Worm (Caenorhabditis elegans): ENCODE measurements around the gene R102.1.
"Not testable (repeated sequence)": the region's sequence is repeated elsewhere in the genome, so short reads cannot be mapped to it uniquely, and the experiment has no call there.

R102.1 gene

ce11 chrIV:10685758-10686157 is at the start of gene R102.1, which contains the start of gene K08C7.6:
TSS of gene R102.1 (plus strand) at chrIV:10686048.
TSS of gene K08C7.6 (minus strand) at chrIV:10685858.
- no peak for TF ChIP-seq ceh-82 (tag; optimal IDR thresholded peaks at IDR 0.05)
- no peak for TF ChIP-seq rbr-2 (tag; optimal IDR thresholded peaks at IDR 0.05)
- no peak for TF ChIP-seq nhr-6 (tag; optimal IDR thresholded peaks at IDR 0.05)
- no peak for TF ChIP-seq aha-1 (tag)
- TF ChIP-seq hlh-11 (tag; optimal IDR thresholded peaks at IDR 0.05), result no peak
- TF ChIP-seq lin-15B (tag; optimal IDR thresholded peaks at IDR 0.05), result no peak
- TF ChIP-seq ama-1 (optimal IDR thresholded peaks at IDR 0.05), result no peak
- no peak for TF ChIP-seq nhr-102 (tag; optimal IDR thresholded peaks at IDR 0.05)

ce11 chrIV:10636649-10637048 is 49.2 kb upstream of the R102.1 start, which contains the start of gene F56C4.1:
TSS of gene F56C4.1 (plus strand) at chrIV:10636949.
- no peak for TF ChIP-seq lin-38 (GFP tag; IDR thresholded peaks at IDR 0.05)
- no peak for TF ChIP-seq Y105C5A.15 (GFP tag; IDR thresholded peaks at IDR 0.05)
- TF ChIP-seq nhr-10 (tag; optimal IDR thresholded peaks at IDR 0.05), result no peak
- TF ChIP-seq aly-2 (tag; optimal IDR thresholded peaks at IDR 0.05), result no peak
- TF ChIP-seq spr-3 (GFP tag; optimal IDR thresholded peaks at IDR 0.05), result no peak
- no peak for TF ChIP-seq zag-1 (tag; optimal IDR thresholded peaks at IDR 0.05)
- TF ChIP-seq nhr-48 (tag; optimal IDR thresholded peaks at IDR 0.05), result no peak
- no peak for TF ChIP-seq nhr-76 (tag; optimal IDR thresholded peaks at IDR 0.05)
- no peak for TF ChIP-seq saeg-2 (GFP tag; IDR thresholded peaks at IDR 0.05)
- no peak for TF ChIP-seq pha-4 (GFP tag; IDR thresholded peaks at IDR 0.05)
- no peak for TF ChIP-seq pha-4 (tag; optimal IDR thresholded peaks at IDR 0.05)
- TF ChIP-seq Y5F2A.4 (GFP tag; optimal IDR thresholded peaks at IDR 0.05), result no peak
- no peak for TF ChIP-seq daf-16 (GFP tag; optimal IDR thresholded peaks at IDR 0.05)
- TF ChIP-seq daf-16 (tag; optimal IDR thresholded peaks at IDR 0.05), result no peak
- TF ChIP-seq nhr-6 (tag; optimal IDR thresholded peaks at IDR 0.05), result no peak
- TF ChIP-seq zfp-2 (tag; optimal IDR thresholded peaks at IDR 0.05), result no peak
- no peak for TF ChIP-seq tra-1 (GFP tag; IDR thresholded peaks at IDR 0.05)
- no peak for TF ChIP-seq lin-1 (GFP tag; IDR thresholded peaks at IDR 0.05)
- TF ChIP-seq nhr-111 (GFP tag; optimal IDR thresholded peaks at IDR 0.05), result no peak

- TF ChIP-seq nhr-41 (GFP tag; IDR thresholded peaks at IDR 0.05) (no peak), aha-1 (tag) (peak; percentile 65), nhr-102 (tag; optimal IDR thresholded peaks at IDR 0.05) (no peak), hmg-1.1 (GFP tag; IDR thresholded peaks at IDR 0.05) (no peak), saeg-2 (GFP tag; IDR thresholded peaks at IDR 0.05) (no peak)
These were observed 46.9 kb upstream of the R102.1 start, which contains the start of gene F56C4.2 for ce11 chrIV:10638977-10639376. TSS of gene F56C4.2 (plus strand) at chrIV:10639277.

- not testable (repeated sequence) for TF ChIP-seq mdt-29 (GFP tag; IDR thresholded peaks at IDR 0.05); rbr-2 (tag; optimal IDR thresholded peaks at IDR 0.05); F44E2.7 (GFP tag; IDR thresholded peaks at IDR 0.05)
These were observed 31.8 kb upstream of the R102.1 start, which contains the start of gene glb-19 for ce11 chrIV:10654047-10654446. TSS of gene glb-19 (minus strand) at chrIV:10654147.

ce11 chrIV:10656770-10657323 is 29.0 kb upstream of the R102.1 start, which contains the start of gene K08C7.1:
TSS of gene K08C7.1 (plus strand) at chrIV:10656812.
- TF ChIP-seq dve-1 (tag; optimal IDR thresholded peaks at IDR 0.05; ENCODE audit: insufficient read depth) (peak; percentile 35), F49E8.2 (tag; optimal IDR thresholded peaks at IDR 0.05; ENCODE audit: borderline replicate concordance) (no peak), saeg-2 (GFP tag; IDR thresholded peaks at IDR 0.05) (no peak), mxl-3 (GFP tag; optimal IDR thresholded peaks at IDR 0.05) (no peak), pqm-1 (tag; optimal IDR thresholded peaks at IDR 0.05) (peak; percentile 80), mes-2 (tag; optimal IDR thresholded peaks at IDR 0.05; ENCODE audit: poor library complexity, severe bottlenecking) (no peak), hlh-11 (tag; optimal IDR thresholded peaks at IDR 0.05) (peak; percentile 18), daf-16 (GFP tag; optimal IDR thresholded peaks at IDR 0.05) (no peak), daf-16 (tag; optimal IDR thresholded peaks at IDR 0.05) (peak; percentile 48), nhr-77 (tag; optimal IDR thresholded peaks at IDR 0.05) (peak; percentile 21), spr-3 (GFP tag; optimal IDR thresholded peaks at IDR 0.05) (no peak), Y5F2A.4 (GFP tag; optimal IDR thresholded peaks at IDR 0.05) (no peak), nhr-28 (tag; optimal IDR thresholded peaks at IDR 0.05) (peak; percentile 40), dmd-9 (GFP tag; IDR thresholded peaks at IDR 0.05) (no peak), snpc-4 (tag; optimal IDR thresholded peaks at IDR 0.05) (no peak), lin-15B (tag; optimal IDR thresholded peaks at IDR 0.05) (no peak), unc-62 (GFP tag; optimal IDR thresholded peaks at IDR 0.05 in 1 of 2) (peak in 1 of 2 experiments; percentile 89), unc-62 (tag; optimal IDR thresholded peaks at IDR 0.05) (no peak), mdt-29 (GFP tag; IDR thresholded peaks at IDR 0.05) (no peak), F37D6.2 (tag; optimal IDR thresholded peaks at IDR 0.05) (no peak), dmd-6 (GFP tag; IDR thresholded peaks at IDR 0.05) (peak; percentile 44; the same call in 1 of the 2 replicates)

All from whole organism, L4 larva.